Worm (Caenorhabditis elegans) whole organism, L4/young adult: Measurements from ENCODE around the gene F28G4.2.

Experiments used
- W03F9.2 ChIP-seq: fragments of 150-350 bp; optimal IDR thresholded peaks from 2 replicates; lab custom pipeline; 2014; ENCODE audit warnings: missing biosample characterization, missing genetic modification characterization
- dao-5 ChIP-seq: sonication (generic microtip); optimal IDR thresholded peaks from 2 replicates; lab custom pipeline; 2016; ENCODE audit warnings: missing genotype, missing genetic modification characterization, moderate library complexity, missing compliant biosample characterization
- him-1 ChIP-seq: sonication (generic microtip); optimal IDR thresholded peaks from 2 replicates; lab custom pipeline; 2016; ENCODE audit warnings: missing genotype, missing genetic modification reagents, missing genetic modification characterization, missing compliant biosample characterization

DNA sequence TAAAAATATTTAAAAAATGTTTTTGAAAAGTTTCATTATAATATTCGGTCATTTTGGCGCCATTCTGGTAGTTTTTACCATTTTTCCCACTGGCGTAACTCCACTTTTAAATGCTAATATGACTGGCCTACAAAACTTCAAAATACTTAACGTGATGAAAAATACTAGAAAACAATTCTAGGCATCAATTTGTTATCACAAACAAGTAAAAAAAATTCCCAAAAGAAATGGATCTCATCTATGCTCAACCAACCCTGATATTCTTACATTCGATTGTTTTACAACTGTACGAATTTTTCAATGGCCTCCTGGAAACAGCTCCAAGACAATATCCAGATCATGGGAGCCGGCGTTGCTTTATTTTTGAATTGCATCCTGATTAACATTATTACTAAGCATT is 32.9 kb upstream of the F28G4.2 start, which contains the start of gene str-214:
- TF ChIP-seq him-1 (tag; lab: Kevin White, UChicago) (no peak), dao-5 (tag; lab: Kevin White, UChicago) (no peak), W03F9.2 (tag; lab: Kevin White, UChicago) (no peak)
